Fruit fly (Drosophila melanogaster) whole organism, embryonic: ENCODE measurements around the gene Appl.
A peak's percentile ranks its signal among the peaks of the same experiment; 100 is the strongest.

Source experiments
- Bgb ChIP-seq: fragments of 200-800 bp; sonication (Bioruptor generic); IDR thresholded peaks from 2 replicates; pipeline ENCODE4 v1.3.6; 2022; ENCODE audit warnings: missing biosample characterization, missing genetic modification characterization; ENCODE audit not compliant: partially characterized antibody
- CG10267 ChIP-seq: fragments of 200-800 bp; sonication (Bioruptor generic); optimal IDR thresholded peaks from 2 replicates; lab custom pipeline; 2018; ENCODE audit warnings: missing biosample characterization, mild to moderate bottlenecking, missing genetic modification characterization, moderate library complexity
- CG10959 ChIP-seq: fragments of 200-800 bp; sonication (Bioruptor generic); IDR thresholded peaks from 2 replicates; pipeline ENCODE4 v1.3.6; 2022; ENCODE audit warnings: missing biosample characterization, missing genetic modification characterization
- CG14710 ChIP-seq: fragments of 200-800 bp; sonication (Bioruptor generic); optimal IDR thresholded peaks from 3 replicates; lab custom pipeline; 2019; ENCODE audit warnings: missing biosample characterization, mild to moderate bottlenecking, missing genetic modification characterization, moderate library complexity
- CG14860 ChIP-seq: fragments of 200-800 bp; sonication (Bioruptor generic); IDR thresholded peaks from 3 replicates; pipeline ENCODE4 v1.3.6; 2022; ENCODE audit warnings: missing biosample characterization, missing genetic modification characterization; ENCODE audit not compliant: partially characterized antibody
- CG17186 ChIP-seq: fragments of 200-800 bp; sonication (Bioruptor generic); optimal IDR thresholded peaks from 3 replicates; lab custom pipeline; 2017; ENCODE audit warnings: missing biosample characterization, missing genetic modification reagents, missing genetic modification characterization
- CG1792 ChIP-seq: fragments of 200-800 bp; sonication (Bioruptor generic); optimal IDR thresholded peaks from 2 replicates; lab custom pipeline; 2016; ENCODE audit warnings: missing biosample characterization, missing genetic modification characterization
- CG31441 ChIP-seq: fragments of 200-800 bp; sonication (Bioruptor generic); IDR thresholded peaks from 2 replicates; pipeline ENCODE4 v1.3.6; 2022; ENCODE audit warnings: missing biosample characterization, missing genetic modification characterization
- CG3847 ChIP-seq: fragments of 200-800 bp; sonication (Bioruptor generic); IDR thresholded peaks from 2 replicates; pipeline ENCODE4 v1.3.6; 2022; ENCODE audit warnings: missing biosample characterization, missing genetic modification characterization
- CG3995 ChIP-seq: fragments of 200-800 bp; sonication (Bioruptor generic); optimal IDR thresholded peaks from 3 replicates; lab custom pipeline; 2016; ENCODE audit warnings: missing biosample characterization, missing genetic modification characterization
- CG5953 ChIP-seq: fragments of 200-800 bp; sonication (Bioruptor generic); IDR thresholded peaks from 2 replicates; pipeline ENCODE4 v1.3.6; 2022; ENCODE audit warnings: missing biosample characterization, missing genetic modification characterization
- CG6689 ChIP-seq: fragments of 200-800 bp; sonication (Bioruptor generic); IDR thresholded peaks from 2 replicates; pipeline ENCODE4 v1.3.6; 2022; ENCODE audit warnings: missing biosample characterization, missing genetic modification characterization
- CG7786 ChIP-seq: fragments of 200-800 bp; sonication (Bioruptor generic); optimal IDR thresholded peaks from 2 replicates; lab custom pipeline; 2016; ENCODE audit warnings: missing biosample characterization, missing genetic modification characterization
- CG7928 ChIP-seq: fragments of 200-800 bp; sonication (Bioruptor generic); optimal IDR thresholded peaks from 2 replicates; lab custom pipeline; 2017; ENCODE audit warnings: missing biosample characterization, mild to moderate bottlenecking, missing genetic modification characterization
- CG8089 ChIP-seq: fragments of 200-800 bp; sonication (Bioruptor generic); optimal IDR thresholded peaks from 3 replicates; lab custom pipeline; 2016; ENCODE audit warnings: missing biosample characterization, missing genetic modification characterization
- CG9932 ChIP-seq: fragments of 200-800 bp; sonication (Bioruptor generic); IDR thresholded peaks from 2 replicates; pipeline ENCODE4 v1.3.6; 2022; ENCODE audit warnings: missing biosample characterization, missing genetic modification characterization
- Elba2 ChIP-seq: fragments of 200-800 bp; sonication (Bioruptor generic); optimal IDR thresholded peaks from 3 replicates; lab custom pipeline; 2016; ENCODE audit warnings: missing biosample characterization, missing genetic modification characterization
- Fer2 ChIP-seq: fragments of 200-800 bp; sonication (Bioruptor generic); optimal IDR thresholded peaks from 2 replicates; lab custom pipeline; 2018; ENCODE audit warnings: missing biosample characterization, mild to moderate bottlenecking, missing genetic modification characterization, moderate library complexity
- HLHmδ ChIP-seq: fragments of 200-800 bp; sonication (Bioruptor generic); optimal IDR thresholded peaks from 2 replicates; lab custom pipeline; 2018; ENCODE audit warnings: missing biosample characterization, mild to moderate bottlenecking, missing genetic modification characterization, moderate library complexity
- Max ChIP-seq: fragments of 200-800 bp; sonication (Bioruptor generic); optimal IDR thresholded peaks from 2 replicates; lab custom pipeline; 2016; ENCODE audit warnings: missing biosample characterization, mild to moderate bottlenecking, missing genetic modification characterization
- Oaz ChIP-seq: fragments of 200-800 bp; sonication (Bioruptor generic); IDR thresholded peaks from 2 replicates; pipeline ENCODE4 v1.3.6; 2022; ENCODE audit warnings: missing biosample characterization, missing genetic modification characterization
- Scr ChIP-seq: fragments of 200-800 bp; sonication (Bioruptor generic); IDR thresholded peaks from 2 replicates; pipeline ENCODE4 v1.3.6; 2022; ENCODE audit warnings: missing biosample characterization, missing genetic modification characterization; ENCODE audit not compliant: partially characterized antibody
- Sin3A ChIP-seq: fragments of >200 bp; optimal IDR thresholded peaks from 2 replicates; lab custom pipeline; 2018
- Sry-β ChIP-seq: fragments of 200-800 bp; sonication (Bioruptor generic); optimal IDR thresholded peaks from 2 replicates; lab custom pipeline; 2018; ENCODE audit warnings: missing biosample characterization, mild to moderate bottlenecking, missing genetic modification characterization, moderate library complexity
- Sry-δ ChIP-seq: fragments of 200-800 bp; sonication (Bioruptor generic); optimal IDR thresholded peaks from 2 replicates; lab custom pipeline; 2016; ENCODE audit warnings: missing biosample characterization, missing genetic modification characterization
- Stat92E ChIP-seq, 3 experiments: fragments of >200 bp in 2 of 3; fragments of 200-800 bp in 1 of 3; sonication (Bioruptor generic) in 1 of 3; optimal IDR thresholded peaks; 2 replicates each; lab custom pipeline; 2017 to 2019; ENCODE audit warnings: missing biosample characterization in 3 of 3, missing genetic modification characterization in 3 of 3, mild to moderate bottlenecking in 1 of 3, moderate library complexity in 1 of 3
- Xrp1 ChIP-seq: fragments of 200-800 bp; sonication (Bioruptor generic); IDR thresholded peaks from 2 replicates; pipeline ENCODE4 v1.3.6; 2022; ENCODE audit warnings: missing biosample characterization, missing genetic modification characterization
- YL-1 ChIP-seq: fragments of 200-800 bp; sonication (Bioruptor generic); optimal IDR thresholded peaks from 3 replicates; lab custom pipeline; 2017; ENCODE audit warnings: missing biosample characterization, mild to moderate bottlenecking, missing genetic modification characterization
- caup ChIP-seq: fragments of 200-800 bp; sonication (Bioruptor generic); optimal IDR thresholded peaks from 3 replicates; lab custom pipeline; 2017; ENCODE audit warnings: missing biosample characterization, mild to moderate bottlenecking, missing genetic modification characterization, moderate library complexity; ENCODE audit not compliant: severe bottlenecking
- crp ChIP-seq, 2 experiments: fragments of 200-800 bp; sonication (Bioruptor generic); optimal IDR thresholded peaks; 2 replicates in 1 of 2; 3 replicates in 1 of 2; lab custom pipeline; 2017; ENCODE audit warnings: missing biosample characterization in 2 of 2, missing genetic modification characterization in 2 of 2, mild to moderate bottlenecking in 1 of 2, moderate library complexity in 1 of 2
- dpn ChIP-seq, 2 experiments: fragments of 200-800 bp; sonication (Bioruptor generic); optimal IDR thresholded peaks; 3 replicates each; lab custom pipeline; 2016; ENCODE audit warnings: missing biosample characterization in 2 of 2, missing genetic modification characterization in 2 of 2
- fru ChIP-seq: fragments of >200 bp; optimal IDR thresholded peaks from 2 replicates; lab custom pipeline; 2017
- gro ChIP-seq: fragments of 200-800 bp; sonication (Bioruptor generic); optimal IDR thresholded peaks from 2 replicates; lab custom pipeline; 2016; ENCODE audit warnings: missing biosample characterization, missing genetic modification characterization
- gsb-n ChIP-seq: fragments of 200-800 bp; sonication (Bioruptor generic); optimal IDR thresholded peaks from 3 replicates; lab custom pipeline; 2018; ENCODE audit warnings: missing biosample characterization, mild to moderate bottlenecking, missing genetic modification characterization
- knrl ChIP-seq: fragments of 200-800 bp; sonication (Bioruptor generic); IDR thresholded peaks from 3 replicates; pipeline ENCODE4 v1.3.6; 2022; ENCODE audit warnings: missing biosample characterization, missing genetic modification characterization; ENCODE audit not compliant: partially characterized antibody
- lilli ChIP-seq: fragments of 200-800 bp; sonication (Bioruptor generic); optimal IDR thresholded peaks from 3 replicates; lab custom pipeline; 2016; ENCODE audit warnings: missing biosample characterization, missing genetic modification characterization
- lola ChIP-seq, 3 experiments: fragments of >200 bp in 2 of 3; fragments of 200-800 bp in 1 of 3; sonication (Bioruptor generic) in 1 of 3; optimal IDR thresholded peaks; 2 replicates each; lab custom pipeline; 2017 to 2019; ENCODE audit warnings: missing biosample characterization in 3 of 3, missing genetic modification characterization in 3 of 3, mild to moderate bottlenecking in 1 of 3, moderate library complexity in 1 of 3
- nerfin-1 ChIP-seq: fragments of 200-800 bp; sonication (Bioruptor generic); optimal IDR thresholded peaks from 3 replicates; lab custom pipeline; 2019; ENCODE audit warnings: missing biosample characterization, mild to moderate bottlenecking, missing genetic modification characterization, moderate library complexity
- odd ChIP-seq: fragments of 200-800 bp; sonication (Bioruptor generic); optimal IDR thresholded peaks from 2 replicates; lab custom pipeline; 2017; ENCODE audit warnings: missing biosample characterization, mild to moderate bottlenecking, missing genetic modification characterization
- pho ChIP-seq: fragments of 200-800 bp; sonication (Bioruptor generic); optimal IDR thresholded peaks from 2 replicates; lab custom pipeline; 2016; ENCODE audit warnings: missing biosample characterization, missing genetic modification characterization
- pita ChIP-seq: fragments of 200-800 bp; sonication (Bioruptor generic); optimal IDR thresholded peaks from 2 replicates; lab custom pipeline; 2017; ENCODE audit warnings: missing biosample characterization, mild to moderate bottlenecking, missing genetic modification characterization
- pzg ChIP-seq: fragments of 200-800 bp; sonication (Bioruptor generic); optimal IDR thresholded peaks from 3 replicates; lab custom pipeline; 2018; ENCODE audit warnings: missing biosample characterization, mild to moderate bottlenecking, missing genetic modification characterization, moderate library complexity
- sens ChIP-seq: fragments of 200-800 bp; sonication (Bioruptor generic); peaks from one replicate; lab custom pipeline; 2016; ENCODE audit warnings: missing biosample characterization, missing genetic modification characterization
- sna ChIP-seq: fragments of 200-800 bp; sonication (Bioruptor generic); IDR thresholded peaks from 2 replicates; pipeline ENCODE4 v1.3.6; 2022; ENCODE audit warnings: missing biosample characterization, missing genetic modification characterization; ENCODE audit not compliant: partially characterized antibody
- ssp ChIP-seq: fragments of 200-800 bp; sonication (Bioruptor generic); IDR thresholded peaks from 2 replicates; pipeline ENCODE4 v1.3.6; 2022; ENCODE audit warnings: missing biosample characterization, missing genetic modification characterization
- stwl ChIP-seq: fragments of 200-800 bp; sonication (Bioruptor generic); optimal IDR thresholded peaks from 3 replicates; lab custom pipeline; 2018; ENCODE audit warnings: missing biosample characterization, mild to moderate bottlenecking, missing genetic modification characterization, moderate library complexity
- sug ChIP-seq: fragments of 200-800 bp; optimal IDR thresholded peaks from 2 replicates; lab custom pipeline; 2019; ENCODE audit warnings: missing biosample characterization, mild to moderate bottlenecking, missing genetic modification characterization, moderate library complexity
- trem ChIP-seq: fragments of 200-800 bp; optimal IDR thresholded peaks from 3 replicates; lab custom pipeline; 2019; ENCODE audit warnings: missing biosample characterization, mild to moderate bottlenecking, missing genetic modification characterization, moderate library complexity
- vnd ChIP-seq: fragments of 200-800 bp; sonication (Bioruptor generic); IDR thresholded peaks from 3 replicates; pipeline ENCODE4 v1.3.6; 2022; ENCODE audit warnings: missing biosample characterization, missing genetic modification characterization; ENCODE audit not compliant: partially characterized antibody

Gene Appl

dm6 chrX:487517-487957, 42.8 kb upstream of the Appl start, which contains the start of the genes CG18273 and CG3156 (continued):
- TF ChIP-seq vnd, result peak; percentile 43; the same call in 1 of the 3 replicates
- no peak for TF ChIP-seq pita (GFP tag; lab: Kevin White, UChicago)
- peak; percentile 15 for TF ChIP-seq pho (GFP tag; lab: Kevin White, UChicago)
- no peak for TF ChIP-seq Oaz (GFP tag; lab: Robert Waterston, UW)
- peak; percentile 53 for TF ChIP-seq sug (tag; lab: Kevin White, UChicago)
- TF ChIP-seq Sry-β (GFP tag; lab: Kevin White, UChicago), result peak; percentile 94
- TF ChIP-seq Sry-δ, result peak; percentile 75
- TF ChIP-seq Fer2 (tag; lab: Kevin White, UChicago), result peak; percentile 6
- no peak for TF ChIP-seq CG8089 (GFP tag; lab: Kevin White, UChicago)
- TF ChIP-seq CG7928 (GFP tag; lab: Kevin White, UChicago), result no peak
- peak in 1 of 3 experiments; percentile 11 for TF ChIP-seq Stat92E (GFP tag; optimal IDR thresholded peaks at IDR 0.05; lab: Kevin White, UChicago)
- TF ChIP-seq lola (GFP tag; optimal IDR thresholded peaks at IDR 0.05; lab: Kevin White, UChicago), result peak in 1 of 3 experiments; percentile 28
- TF ChIP-seq CG3847 (GFP tag; lab: Robert Waterston, UW), result 0 out of 2 replicates have a peak, but pooled peaks have one; percentile 23
- TF ChIP-seq CG9932 (GFP tag; lab: Robert Waterston, UW), result peak; percentile 46
- TF ChIP-seq CG7786 (GFP tag; lab: Kevin White, UChicago), result peak; percentile 3
- TF ChIP-seq CG10267, result peak; percentile 60
- TF ChIP-seq YL-1 (GFP tag; lab: Kevin White, UChicago), result peak; percentile 52
- peak; percentile 52 for TF ChIP-seq knrl (GFP tag; lab: Robert Waterston, UW)
- TF ChIP-seq Xrp1 (GFP tag; lab: Robert Waterston, UW), result 0 out of 2 replicates have a peak, but pooled peaks have one; percentile 6
- TF ChIP-seq Sin3A (lab: Kevin White, UChicago), result peak; percentile 85
- no peak for TF ChIP-seq CG10959 (GFP tag; lab: Robert Waterston, UW)
- peak; percentile 57 for TF ChIP-seq Scr
- peak; percentile 46 for TF ChIP-seq CG1792 (GFP tag; lab: Kevin White, UChicago)
- TF ChIP-seq lilli (GFP tag; lab: Kevin White, UChicago), result peak; percentile 26
- TF ChIP-seq pzg (GFP tag; lab: Kevin White, UChicago), result peak; percentile 62
- TF ChIP-seq Elba2, result peak; percentile 82
- no peak for TF ChIP-seq CG5953
- peak; percentile 21 for TF ChIP-seq gsb-n (tag; lab: Kevin White, UChicago)
- TF ChIP-seq stwl (tag; lab: Kevin White, UChicago), result peak; percentile 44
- TF ChIP-seq odd (GFP tag; lab: Kevin White, UChicago), result no peak
- TF ChIP-seq CG17186 (GFP tag; lab: Kevin White, UChicago), result peak; percentile 82
- no peak for TF ChIP-seq caup (GFP tag; lab: Kevin White, UChicago)
- TF ChIP-seq CG14710 (tag; lab: Kevin White, UChicago), result peak; percentile 68
- TF ChIP-seq CG31441 (GFP tag; lab: Robert Waterston, UW), result no peak
- 0 out of 2 replicates have a peak, but pooled peaks have one; percentile 7 for TF ChIP-seq CG6689 (GFP tag; lab: Robert Waterston, UW)
- TF ChIP-seq HLHmδ (GFP tag; lab: Kevin White, UChicago), result no peak
- TF ChIP-seq sna (GFP tag; lab: Robert Waterston, UW), result 0 out of 2 replicates have a peak, but pooled peaks have one; percentile 47
- peak in 1 of 2 experiments; percentile 5 for TF ChIP-seq dpn (GFP tag; optimal IDR thresholded peaks at IDR 0.05; lab: Kevin White, UChicago)
- peak; percentile 40 to 91 for TF ChIP-seq crp (GFP tag; optimal IDR thresholded peaks at IDR 0.05; lab: Kevin White, UChicago)
- TF ChIP-seq ssp, result peak; percentile 61
- TF ChIP-seq Bgb (GFP tag; lab: Robert Waterston, UW), result peak; percentile 21; the same call in 1 of the 2 replicates
- TF ChIP-seq trem, result peak; percentile 73
- peak; percentile 48; the same call in 1 of the 3 replicates for TF ChIP-seq CG14860 (GFP tag; lab: Robert Waterston, UW)
- peak; percentile 86 for TF ChIP-seq sens (GFP tag; lab: Kevin White, UChicago)
- TF ChIP-seq fru, result no peak
- peak; percentile 45 for TF ChIP-seq gro
- peak; percentile 52 for TF ChIP-seq Max (GFP tag; lab: Kevin White, UChicago)
- peak; percentile 17 for TF ChIP-seq CG3995 (GFP tag; lab: Kevin White, UChicago)
- TF ChIP-seq nerfin-1 (tag; lab: Kevin White, UChicago), result peak; percentile 37
